Worm (Caenorhabditis elegans) whole organism, L1 larva: ENCODE results near the gene R02C2.1.

Experiments used
- alr-1 ChIP-seq: fragments of 200-800 bp; sonication (Bioruptor generic); optimal IDR thresholded peaks from 2 replicates; lab custom pipeline; 2018; ENCODE audit warnings: borderline replicate concordance, mild to moderate bottlenecking, missing genetic modification characterization, missing compliant biosample characterization
- blmp-1 ChIP-seq: fragments of 150-350 bp; optimal IDR thresholded peaks from 2 replicates; lab custom pipeline; 2014; ENCODE audit warnings: missing biosample characterization, missing genetic modification characterization
- ceh-8 ChIP-seq: fragments of 200-800 bp; sonication (Bioruptor generic); optimal IDR thresholded peaks from 2 replicates; lab custom pipeline; 2018; ENCODE audit warnings: mild to moderate bottlenecking, missing genetic modification characterization, moderate library complexity, missing compliant biosample characterization
- ceh-82 ChIP-seq, 3 experiments: fragments of 150-350 bp in 1 of 3; sonication (generic microtip) in 2 of 3; optimal IDR thresholded peaks; 2 replicates each; lab custom pipeline; 2014 to 2017; ENCODE audit warnings: missing biosample characterization in 3 of 3, missing genetic modification characterization in 3 of 3
- efl-3 ChIP-seq: fragments of 200-800 bp; sonication (Bioruptor generic); optimal IDR thresholded peaks from 2 replicates; lab custom pipeline; 2018; ENCODE audit warnings: mild to moderate bottlenecking, missing genetic modification characterization, missing compliant biosample characterization
- elt-3 ChIP-seq, 6 experiments: fragments of 150-350 bp in 1 of 6; sonication (generic microtip); optimal IDR thresholded peaks; 2 replicates each; lab custom pipeline; 2017 to 2018; ENCODE audit warnings: missing biosample characterization in 6 of 6, missing genetic modification characterization in 6 of 6, inconsistent platforms in 1 of 6
- fkh-10 ChIP-seq: sonication (generic microtip); optimal IDR thresholded peaks from 2 replicates; lab custom pipeline; 2017; ENCODE audit warnings: missing biosample characterization, missing genetic modification reagents, missing genetic modification characterization
- hlh-17 ChIP-seq: fragments of 200-800 bp; sonication (Bioruptor generic); optimal IDR thresholded peaks from 2 replicates; lab custom pipeline; 2018; ENCODE audit warnings: missing genetic modification characterization, mild to moderate bottlenecking, missing compliant biosample characterization, moderate library complexity, borderline replicate concordance
- nhr-12 ChIP-seq: sonication (generic microtip); optimal IDR thresholded peaks from 2 replicates; lab custom pipeline; 2017; ENCODE audit warnings: missing biosample characterization, missing genetic modification characterization
- nhr-77 ChIP-seq: fragments of 150-350 bp; optimal IDR thresholded peaks from 2 replicates; lab custom pipeline; 2014; ENCODE audit warnings: missing biosample characterization, missing genetic modification characterization
- pax-3 ChIP-seq: fragments of 200-800 bp; sonication (Bioruptor generic); optimal IDR thresholded peaks from 2 replicates; lab custom pipeline; 2018; ENCODE audit warnings: mild to moderate bottlenecking, missing genetic modification characterization, moderate library complexity, missing compliant biosample characterization
- zag-1 ChIP-seq: fragments of 150-350 bp; optimal IDR thresholded peaks from 2 replicates; lab custom pipeline; 2014; ENCODE audit warnings: missing biosample characterization, missing genetic modification characterization
- ztf-11 ChIP-seq, 2 experiments: sonication (generic microtip); optimal IDR thresholded peaks; 2 replicates each; lab custom pipeline; 2016 to 2017; ENCODE audit warnings: missing genetic modification characterization in 2 of 2, missing biosample characterization in 1 of 2, missing compliant biosample characterization in 1 of 2

DNA sequence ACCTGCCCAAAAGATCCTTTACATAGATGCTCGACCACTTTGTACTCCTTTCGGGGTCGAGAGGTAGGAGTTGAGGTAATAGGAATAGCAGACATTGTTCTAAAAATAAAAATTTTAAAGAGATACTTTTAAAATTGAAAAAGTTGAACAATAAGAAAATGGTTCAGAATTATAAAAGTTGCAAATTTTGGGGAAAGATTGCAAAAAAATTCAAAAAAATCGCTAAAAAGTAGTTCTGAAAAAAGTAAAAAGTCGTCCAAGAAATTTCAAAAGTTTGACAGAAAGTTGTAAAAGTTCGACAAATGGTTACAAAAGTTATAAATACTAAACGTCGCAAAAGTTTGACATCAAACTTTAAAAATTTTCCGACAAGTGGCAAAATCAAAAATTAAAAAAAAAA lies at the start of gene R02C2.1:
- TF ChIP-seq ceh-82 (tag; optimal IDR thresholded peaks at IDR 0.05; lab: Kevin White, UChicago) (no peak), nhr-12 (tag; lab: Kevin White, UChicago) (no peak), zag-1 (tag; lab: Kevin White, UChicago) (no peak), blmp-1 (tag; lab: Kevin White, UChicago) (no peak), elt-3 (tag; optimal IDR thresholded peaks at IDR 0.05; lab: Kevin White, UChicago) (no peak), ztf-11 (tag; optimal IDR thresholded peaks at IDR 0.05; lab: Kevin White, UChicago) (no peak), nhr-77 (no peak), ceh-8 (GFP tag; lab: Kevin White, UChicago) (no peak), hlh-17 (GFP tag; lab: Kevin White, UChicago) (no peak), pax-3 (no peak), efl-3 (GFP tag; lab: Kevin White, UChicago) (no peak), alr-1 (tag; lab: Kevin White, UChicago) (no peak), fkh-10 (no peak)
